Worm (Caenorhabditis elegans) whole organism, L4 larva: ENCODE measurements around the gene F59B1.2.

Experiments used
- D1046.2 ChIP-seq: fragments of 200-800 bp; sonication (Bioruptor generic); IDR thresholded peaks from 2 replicates; pipeline ENCODE4 v1.3.6; 2022; ENCODE audit warnings: missing genetic modification characterization, missing compliant biosample characterization
- F44E2.7 ChIP-seq: fragments of 200-800 bp; sonication (Bioruptor generic); IDR thresholded peaks from 2 replicates; pipeline ENCODE4 v2.1.2; 2022; ENCODE audit warnings: missing genetic modification characterization, missing compliant biosample characterization
- Y75B8A.6 ChIP-seq: fragments of 200-800 bp; sonication (Bioruptor generic); IDR thresholded peaks from 2 replicates; pipeline ENCODE4 v1.3.6; 2022; ENCODE audit warnings: missing genetic modification reagents, missing genetic modification characterization, missing compliant biosample characterization
- aha-1 ChIP-seq: fragments of 150-350 bp; peaks from one replicate; lab custom pipeline; 2014; ENCODE audit warnings: missing biosample characterization, missing genetic modification characterization
- ceh-28 ChIP-seq: fragments of 150-350 bp; optimal IDR thresholded peaks from 2 replicates; lab custom pipeline; 2014; ENCODE audit warnings: missing biosample characterization, missing genetic modification reagents, missing genetic modification characterization
- ceh-62 ChIP-seq: sonication (generic microtip); optimal IDR thresholded peaks from 2 replicates; lab custom pipeline; 2017; ENCODE audit warnings: missing biosample characterization, missing genetic modification characterization
- cey-2 ChIP-seq: sonication (generic microtip); optimal IDR thresholded peaks from 3 replicates; lab custom pipeline; 2017; ENCODE audit warnings: missing genetic modification characterization, mild to moderate bottlenecking, missing compliant biosample characterization, antibody characterized with exemption, borderline replicate concordance; ENCODE audit not compliant: insufficient read depth
- daf-16 ChIP-seq, 3 experiments: sonication (generic microtip); optimal IDR thresholded peaks; 2 replicates each; lab custom pipeline; 2016 to 2017; ENCODE audit warnings: missing genetic modification characterization in 3 of 3, missing genetic modification reagents in 3 of 3, mild to moderate bottlenecking in 2 of 3, missing compliant biosample characterization in 2 of 3, missing biosample characterization in 1 of 3, moderate library complexity in 1 of 3
- daf-19 ChIP-seq: fragments of 200-800 bp; sonication (Bioruptor generic); conservative IDR thresholded peaks from 2 replicates; pipeline ENCODE4 v1.3.6; 2022; ENCODE audit warnings: missing genetic modification characterization, missing compliant biosample characterization
- dmd-6 ChIP-seq: fragments of 200-800 bp; sonication (Bioruptor generic); IDR thresholded peaks from 2 replicates; pipeline ENCODE4 v1.3.6; 2022; ENCODE audit warnings: missing genetic modification reagents, missing genetic modification characterization, missing compliant biosample characterization
- duxl-1 ChIP-seq: sonication (generic microtip); optimal IDR thresholded peaks from 2 replicates; lab custom pipeline; 2016; ENCODE audit warnings: mild to moderate bottlenecking, missing genetic modification characterization, moderate library complexity, missing compliant biosample characterization; ENCODE audit not compliant: poor library complexity
- dve-1 ChIP-seq: sonication (generic microtip); optimal IDR thresholded peaks from 2 replicates; lab custom pipeline; 2017; ENCODE audit warnings: antibody characterized with exemption, mild to moderate bottlenecking, missing genetic modification characterization, missing compliant biosample characterization; ENCODE audit not compliant: insufficient read depth
- hif-1 ChIP-seq, 2 experiments: sonication (generic microtip); optimal IDR thresholded peaks; 2 replicates each; lab custom pipeline; 2016 to 2017; ENCODE audit warnings: missing compliant biosample characterization in 2 of 2, missing genetic modification characterization in 2 of 2, missing genetic modification reagents in 2 of 2, missing genotype in 2 of 2, mild to moderate bottlenecking in 1 of 2
- hlh-11 ChIP-seq: fragments of 200-800 bp; sonication (Bioruptor generic); optimal IDR thresholded peaks from 2 replicates; lab custom pipeline; 2018; ENCODE audit warnings: mild to moderate bottlenecking, missing genetic modification characterization, missing compliant biosample characterization
- hlh-30 ChIP-seq: sonication (generic microtip); optimal IDR thresholded peaks from 2 replicates; lab custom pipeline; 2017; ENCODE audit warnings: antibody characterized with exemption, mild to moderate bottlenecking, missing genetic modification characterization, missing compliant biosample characterization; ENCODE audit not compliant: insufficient read depth
- lin-29 ChIP-seq: fragments of 200-800 bp; sonication (Bioruptor generic); IDR thresholded peaks from 2 replicates; pipeline ENCODE4 v1.3.6; 2022; ENCODE audit warnings: missing genetic modification reagents, missing genetic modification characterization, missing compliant biosample characterization
- lir-3 ChIP-seq: sonication (generic microtip); optimal IDR thresholded peaks from 2 replicates; lab custom pipeline; 2016; ENCODE audit warnings: mild to moderate bottlenecking, missing genetic modification characterization, missing compliant biosample characterization
- lsy-2 ChIP-seq, 2 experiments: fragments of 150-350 bp in 1 of 2; sonication (generic microtip) in 1 of 2; optimal IDR thresholded peaks; 2 replicates each; lab custom pipeline; 2014 to 2017; ENCODE audit warnings: missing biosample characterization in 2 of 2, missing genetic modification characterization in 2 of 2
- madf-5 ChIP-seq, 2 experiments: fragments of 200-800 bp; sonication (Bioruptor generic); IDR thresholded peaks; 2 replicates each; pipeline ENCODE4 v1.3.6; 2022; ENCODE audit warnings: missing compliant biosample characterization in 2 of 2, missing genetic modification characterization in 2 of 2
- madf-9 ChIP-seq: fragments of 200-800 bp; sonication (Bioruptor generic); conservative IDR thresholded peaks from 2 replicates; pipeline ENCODE4 v1.3.6; 2022; ENCODE audit warnings: missing genetic modification reagents, missing genetic modification characterization, missing compliant biosample characterization
- mdl-1 ChIP-seq, 2 experiments: fragments of 150-350 bp in 1 of 2; sonication (generic microtip) in 1 of 2; optimal IDR thresholded peaks; 2 replicates each; lab custom pipeline; 2014 to 2017; ENCODE audit warnings: missing biosample characterization in 2 of 2, missing genetic modification characterization in 2 of 2
- mxl-2 ChIP-seq: fragments of 200-800 bp; sonication (Bioruptor generic); conservative IDR thresholded peaks from 2 replicates; pipeline ENCODE4 v1.3.6; 2022; ENCODE audit warnings: missing genetic modification reagents, missing genetic modification characterization, missing compliant biosample characterization
- nhr-102 ChIP-seq: sonication (generic microtip); optimal IDR thresholded peaks from 2 replicates; lab custom pipeline; 2016; ENCODE audit warnings: mild to moderate bottlenecking, missing genetic modification characterization, moderate library complexity, missing compliant biosample characterization
- nhr-28 ChIP-seq: fragments of 150-350 bp; optimal IDR thresholded peaks from 2 replicates; lab custom pipeline; 2014; ENCODE audit warnings: missing biosample characterization, missing genetic modification characterization
- nhr-42 ChIP-seq: fragments of 200-800 bp; sonication (Bioruptor generic); IDR thresholded peaks from 2 replicates; pipeline ENCODE4 v1.3.6; 2022; ENCODE audit warnings: missing genetic modification characterization, missing compliant biosample characterization
- nhr-48 ChIP-seq: sonication (generic microtip); optimal IDR thresholded peaks from 2 replicates; lab custom pipeline; 2016; ENCODE audit warnings: mild to moderate bottlenecking, missing genetic modification characterization, missing compliant biosample characterization
- nhr-6 ChIP-seq: fragments of 150-350 bp; optimal IDR thresholded peaks from 2 replicates; lab custom pipeline; 2014; ENCODE audit warnings: missing biosample characterization, missing genetic modification characterization
- nhr-76 ChIP-seq: fragments of 150-350 bp; optimal IDR thresholded peaks from 2 replicates; lab custom pipeline; 2014; ENCODE audit warnings: missing biosample characterization, missing genetic modification characterization
- pha-4 ChIP-seq, 2 experiments: fragments of 150-350 bp in 1 of 2; fragments of 200-800 bp in 1 of 2; sonication (Bioruptor generic) in 1 of 2; IDR thresholded peaks in 1 of 2; optimal IDR thresholded peaks in 1 of 2; 2 replicates each; pipeline versions ENCODE4 v1.3.6 to Lab custom; 2014 to 2022; ENCODE audit warnings: missing genetic modification characterization in 2 of 2, missing genetic modification reagents in 2 of 2, missing biosample characterization in 1 of 2, missing compliant biosample characterization in 1 of 2
- php-3 ChIP-seq: fragments of 200-800 bp; sonication (Bioruptor generic); IDR thresholded peaks from 2 replicates; pipeline ENCODE4 v1.3.6; 2022; ENCODE audit warnings: missing genetic modification reagents, missing genetic modification characterization, missing compliant biosample characterization
- skn-1 ChIP-seq: fragments of 150-350 bp; optimal IDR thresholded peaks from 2 replicates; lab custom pipeline; 2014; ENCODE audit warnings: missing biosample characterization, missing genetic modification characterization
- spr-1 ChIP-seq: sonication (generic microtip); optimal IDR thresholded peaks from 2 replicates; lab custom pipeline; 2016; ENCODE audit warnings: mild to moderate bottlenecking, missing genetic modification characterization, missing compliant biosample characterization
- spr-3 ChIP-seq: fragments of 200-800 bp; sonication (Bioruptor generic); optimal IDR thresholded peaks from 2 replicates; lab custom pipeline; 2018; ENCODE audit warnings: mild to moderate bottlenecking, missing genetic modification characterization, missing compliant biosample characterization
- unc-130 ChIP-seq: sonication (generic microtip); optimal IDR thresholded peaks from 2 replicates; lab custom pipeline; 2016; ENCODE audit warnings: missing genetic modification reagents, missing genetic modification characterization, missing compliant biosample characterization
- zfp-2 ChIP-seq: sonication (generic microtip); optimal IDR thresholded peaks from 2 replicates; lab custom pipeline; 2016; ENCODE audit warnings: mild to moderate bottlenecking, missing genetic modification characterization, missing compliant biosample characterization
- zip-2 ChIP-seq: fragments of 150-350 bp; optimal IDR thresholded peaks from 2 replicates; lab custom pipeline; 2014; ENCODE audit warnings: missing biosample characterization, missing genetic modification characterization

Gene F59B1.2

DNA sequence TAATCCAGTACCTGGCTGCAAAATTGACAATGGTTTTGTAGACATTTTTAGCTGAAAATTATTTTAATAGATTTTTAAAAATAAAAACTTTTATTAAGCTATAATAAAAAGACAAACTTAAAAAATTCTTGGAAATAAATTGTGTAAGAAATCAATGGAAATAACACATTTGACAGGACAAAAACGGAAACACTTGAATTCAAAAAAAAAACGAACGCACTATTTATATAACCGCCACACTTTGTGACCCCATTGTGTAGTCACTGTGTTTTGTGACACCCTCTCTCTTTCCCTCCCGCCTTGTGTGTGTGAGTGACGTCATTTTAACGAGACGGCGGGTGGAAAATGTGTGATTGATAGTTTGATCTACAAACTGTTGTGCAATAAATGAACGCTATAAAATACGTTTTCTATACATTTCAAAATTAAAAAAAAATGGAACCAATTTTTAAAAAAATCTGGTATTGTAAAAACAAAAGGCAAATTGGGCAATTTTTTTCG is 11.1 kb downstream of the F59B1.2 start, which contains the start of gene F59B1.8 (continued):
- TF ChIP-seq skn-1 (no peak), spr-1 (tag; lab: Kevin White, UChicago) (no peak), nhr-42 (0 out of 2 replicates have a peak, but pooled peaks have one; percentile 44), hlh-11 (tag; lab: Kevin White, UChicago) (peak; percentile 93), madf-9 (GFP tag; lab: Robert Waterston, UW) (no peak), lir-3 (tag; lab: Kevin White, UChicago) (no peak), unc-130 (no peak), daf-16 (GFP tag; optimal IDR thresholded peaks at IDR 0.05; lab: Kevin White, UChicago) (peak in 1 of 2 experiments; percentile 48), daf-16 (tag; optimal IDR thresholded peaks at IDR 0.05; lab: Kevin White, UChicago) (peak; percentile 89), php-3 (peak; percentile 92), dve-1 (tag; lab: Kevin White, UChicago) (peak; percentile 97), duxl-1 (tag; lab: Kevin White, UChicago) (peak; percentile 46), zip-2 (tag; lab: Kevin White, UChicago) (peak; percentile 76), ceh-28 (tag; lab: Kevin White, UChicago) (no peak), ceh-62 (tag; lab: Kevin White, UChicago) (no peak), nhr-28 (tag; lab: Kevin White, UChicago) (peak; percentile 100), cey-2 (tag; lab: Kevin White, UChicago) (peak; percentile 31), hlh-30 (tag; lab: Kevin White, UChicago) (peak; percentile 77), nhr-102 (tag; lab: Kevin White, UChicago) (peak; percentile 97), madf-5 (GFP tag; IDR thresholded peaks at IDR 0.05; lab: Robert Waterston, UW) (no peak), hif-1 (tag; optimal IDR thresholded peaks at IDR 0.05; lab: Kevin White, UChicago) (peak in 1 of 2 experiments; percentile 65), pha-4 (GFP tag; IDR thresholded peaks at IDR 0.05; lab: Robert Waterston, UW) (0 out of 2 replicates have a peak, but pooled peaks have one; percentile 32), pha-4 (tag; optimal IDR thresholded peaks at IDR 0.05; lab: Kevin White, UChicago) (peak; percentile 95), dmd-6 (GFP tag; lab: Robert Waterston, UW) (peak; percentile 99), lsy-2 (tag; optimal IDR thresholded peaks at IDR 0.05; lab: Kevin White, UChicago) (peak; percentile 8 to 64), mxl-2 (no peak), Y75B8A.6 (GFP tag; lab: Robert Waterston, UW) (no peak), mdl-1 (tag; optimal IDR thresholded peaks at IDR 0.05; lab: Kevin White, UChicago) (peak; percentile 29 to 87)

DNA sequence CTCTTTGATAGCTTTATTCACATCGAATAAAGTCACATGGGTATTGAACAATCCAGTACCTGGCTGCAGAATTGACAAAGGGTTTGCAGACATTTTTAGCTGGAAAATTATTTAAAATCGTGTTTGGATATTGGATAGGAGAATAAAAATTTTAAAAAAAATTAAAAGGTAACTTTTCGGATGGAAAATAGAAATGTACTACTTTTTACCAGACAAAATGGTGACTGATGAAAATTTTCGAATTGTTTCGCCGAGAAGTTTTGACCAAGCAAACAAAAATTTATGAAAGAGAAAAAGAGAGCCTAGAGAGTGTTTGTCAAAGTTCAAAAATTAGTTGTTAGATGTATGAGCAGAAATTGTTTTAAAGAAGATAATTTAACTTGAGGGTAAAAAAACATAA is 14.7 kb downstream of the F59B1.2 start, which contains the start of gene F59B1.10:
TSS of gene F59B1.10 (minus strand) at position 101 of the 400 bp plus-strand sequence.
- TF ChIP-seq Y75B8A.6 (GFP tag; lab: Robert Waterston, UW) (no peak), spr-1 (tag; lab: Kevin White, UChicago) (no peak), hlh-11 (tag; lab: Kevin White, UChicago) (no peak), spr-3 (GFP tag; lab: Kevin White, UChicago) (no peak), D1046.2 (GFP tag; lab: Robert Waterston, UW) (no peak), nhr-48 (tag; lab: Kevin White, UChicago) (no peak), zfp-2 (tag; lab: Kevin White, UChicago) (no peak), nhr-76 (tag; lab: Kevin White, UChicago) (no peak), F44E2.7 (GFP tag; lab: Robert Waterston, UW) (no peak), lin-29 (GFP tag; lab: Robert Waterston, UW) (no peak), skn-1 (no peak), nhr-6 (tag; lab: Kevin White, UChicago) (no peak)
- TF ChIP-seq, all 104 proteins: peak for 0

DNA sequence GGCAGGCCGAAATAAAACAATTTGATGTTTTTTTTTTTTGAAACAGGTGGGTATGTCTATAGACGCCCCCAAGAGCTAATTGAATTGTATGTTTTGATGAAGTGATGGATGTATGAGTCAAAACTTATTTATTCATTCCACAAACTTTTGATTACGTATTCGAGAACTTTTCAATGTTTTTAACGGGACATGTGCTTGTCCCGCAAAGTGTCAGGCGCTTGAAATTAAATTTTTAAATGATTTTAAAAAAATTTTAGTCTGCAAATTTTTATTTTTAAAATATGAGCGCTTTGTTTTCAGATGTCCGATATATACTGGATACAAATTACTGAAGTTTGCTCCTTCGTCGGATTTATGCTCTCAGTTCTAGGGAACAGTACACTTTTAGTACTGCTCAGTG is 16.3 kb downstream of the F59B1.2 start, which contains the start of gene str-114:
TSS of gene str-114 (plus strand) at position 301 of the 400 bp plus-strand sequence.
- no peak for TF ChIP-seq daf-19 (GFP tag; lab: Robert Waterston, UW)
- TF ChIP-seq zfp-2 (tag; lab: Kevin White, UChicago) = no peak
- no peak for TF ChIP-seq madf-9 (GFP tag; lab: Robert Waterston, UW)
- peak; percentile 81 for TF ChIP-seq aha-1 (tag; lab: Kevin White, UChicago)
